Worm (Caenorhabditis elegans): Measurements from ENCODE around the gene F17C8.7.

Gene F17C8.7

DNA sequence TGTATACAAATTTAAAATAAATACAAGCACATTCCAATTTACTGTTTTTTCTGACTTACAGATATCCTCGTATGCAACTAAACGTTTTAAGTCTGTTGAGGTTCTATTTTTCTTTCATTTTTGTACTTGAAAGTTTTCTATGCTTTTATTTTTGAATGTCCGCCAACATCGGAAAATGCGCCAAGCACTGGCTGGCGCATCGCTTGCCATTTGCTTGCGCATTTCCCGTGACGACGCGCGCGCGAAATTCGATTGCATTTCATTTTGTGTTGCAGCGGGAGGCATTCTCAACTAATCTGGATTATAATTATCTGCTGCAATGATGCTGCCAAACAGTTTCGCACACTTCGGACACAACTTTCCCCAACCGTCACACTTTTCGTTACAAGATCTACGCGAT is 21.4 kb downstream of the F17C8.7 start, which contains the start of gene fbxl-2 (continued):
- no peak for TF ChIP-seq sdz-12 (GFP tag; optimal IDR thresholded peaks at IDR 0.05)
- no peak for TF ChIP-seq ceh-62 (tag; optimal IDR thresholded peaks at IDR 0.05)
- no peak for TF ChIP-seq egl-27 (tag; optimal IDR thresholded peaks at IDR 0.05)
- TF ChIP-seq F49E8.2 (tag; optimal IDR thresholded peaks at IDR 0.05; ENCODE audit: borderline replicate concordance): peak; percentile 28
- no peak for TF ChIP-seq daf-19 (GFP tag; conservative IDR thresholded peaks at IDR 0.05)
- TF ChIP-seq tra-1 (GFP tag; IDR thresholded peaks at IDR 0.05): peak; percentile 84
- peak; percentile 84 for TF ChIP-seq saeg-2 (GFP tag; IDR thresholded peaks at IDR 0.05)
- peak; percentile 6 for TF ChIP-seq ceh-28 (tag; optimal IDR thresholded peaks at IDR 0.05)
- peak; percentile 87 for TF ChIP-seq dmd-9 (GFP tag; IDR thresholded peaks at IDR 0.05)
- TF ChIP-seq ceh-44 (GFP tag; IDR thresholded peaks at IDR 0.05): 0 out of 2 replicates have a peak, but pooled peaks have one; percentile 6
- TF ChIP-seq zip-2 (tag; optimal IDR thresholded peaks at IDR 0.05): peak; percentile 28
- no peak for TF ChIP-seq ztf-11 (tag; optimal IDR thresholded peaks at IDR 0.05)
- TF ChIP-seq fos-1 (tag; optimal IDR thresholded peaks at IDR 0.05): peak; percentile 3
- TF ChIP-seq pqm-1 (tag; optimal IDR thresholded peaks at IDR 0.05): peak; percentile 51
- peak; percentile 94 for TF ChIP-seq rbr-2 (tag; optimal IDR thresholded peaks at IDR 0.05)
- no peak for TF ChIP-seq T20F7.1 (GFP tag; optimal IDR thresholded peaks at IDR 0.05)
- TF ChIP-seq F26F4.8 (GFP tag; conservative IDR thresholded peaks at IDR 0.05): no peak
- TF ChIP-seq nhr-11 (tag; optimal IDR thresholded peaks at IDR 0.05): peak; percentile 90
- no peak for TF ChIP-seq daf-12 (tag; optimal IDR thresholded peaks at IDR 0.05)
- TF ChIP-seq daf-16 (GFP tag; optimal IDR thresholded peaks at IDR 0.05): peak; percentile 55 to 84
- peak; percentile 55 for TF ChIP-seq daf-16 (tag; optimal IDR thresholded peaks at IDR 0.05)
- TF ChIP-seq gei-8 (GFP tag; optimal IDR thresholded peaks at IDR 0.05): peak; percentile 41
- peak; percentile 82 for TF ChIP-seq egl-43 (GFP tag; IDR thresholded peaks at IDR 0.05)
- TF ChIP-seq dmd-6 (GFP tag; IDR thresholded peaks at IDR 0.05): peak; percentile 91
- peak; percentile 93 for TF ChIP-seq nhr-42 (GFP tag; IDR thresholded peaks at IDR 0.05)
- TF ChIP-seq spr-3 (GFP tag; optimal IDR thresholded peaks at IDR 0.05): peak; percentile 75
- peak; percentile 68 for TF ChIP-seq nhr-25 (tag; optimal IDR thresholded peaks at IDR 0.05; ENCODE audit: borderline replicate concordance, insufficient read depth)
- peak; percentile 75; the same call in 1 of the 2 replicates for TF ChIP-seq Y105C5A.15 (GFP tag; IDR thresholded peaks at IDR 0.05)

DNA sequence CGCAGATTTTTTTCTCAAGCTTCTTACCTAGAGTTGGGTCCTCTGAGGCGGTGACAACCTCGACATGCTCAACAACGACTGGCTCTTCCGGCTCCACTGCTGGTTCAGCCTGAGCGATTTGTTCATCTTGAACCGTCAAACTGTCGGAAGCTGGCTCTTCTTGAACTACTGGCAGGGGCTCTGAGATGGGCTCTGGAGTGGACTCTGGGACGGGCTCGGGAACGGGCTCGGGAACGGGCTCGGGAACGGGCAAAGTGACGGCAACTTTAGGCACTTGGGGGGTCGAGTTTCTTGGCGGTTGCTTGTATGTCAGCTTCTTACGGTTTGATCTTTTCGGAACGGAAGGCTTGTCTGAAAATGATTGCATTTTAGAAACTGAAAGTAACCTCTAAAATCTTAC is 27.3 kb downstream of the F17C8.7 start:
- peak; percentile 78 for TF ChIP-seq set-16 (GFP tag; IDR thresholded peaks at IDR 0.05)
- TF ChIP-seq lim-7 (GFP tag; IDR thresholded peaks at IDR 0.05): no peak

DNA sequence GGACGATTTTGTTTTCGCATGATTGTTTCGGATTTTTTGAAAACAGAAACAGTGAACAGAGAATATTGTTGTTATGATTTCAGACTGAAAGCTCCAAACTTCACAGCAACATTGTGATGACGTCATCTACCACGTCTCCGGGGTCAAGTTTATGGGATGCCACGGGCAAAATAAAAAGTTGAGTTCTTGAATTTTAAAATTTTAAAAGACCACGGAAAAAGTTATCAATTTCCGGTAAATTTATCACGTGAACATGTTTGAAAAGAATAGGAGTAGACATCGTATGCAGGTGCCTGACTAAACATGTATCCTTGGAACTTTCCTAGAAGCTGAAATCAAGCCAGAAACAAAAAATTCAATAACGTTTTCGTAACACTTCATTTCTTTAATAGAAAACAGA is 28.0 kb downstream of the F17C8.7 start, which contains the start of gene B0393.4:
TSS of gene B0393.4 (minus strand) at position 101 of the 400 bp plus-strand sequence.
- TF ChIP-seq snpc-1.2 (GFP tag; IDR thresholded peaks at IDR 0.05) (no peak), nhr-6 (tag; optimal IDR thresholded peaks at IDR 0.05) (no peak), D1046.2 (GFP tag; IDR thresholded peaks at IDR 0.05) (no peak), lin-29 (GFP tag; IDR thresholded peaks at IDR 0.05) (no peak), nhr-28 (tag; optimal IDR thresholded peaks at IDR 0.05) (no peak), dve-1 (tag; optimal IDR thresholded peaks at IDR 0.05; ENCODE audit: insufficient read depth) (no peak), F44E2.7 (GFP tag; IDR thresholded peaks at IDR 0.05) (no peak), zip-11 (GFP tag; IDR thresholded peaks at IDR 0.05) (no peak), zip-2 (tag; optimal IDR thresholded peaks at IDR 0.05) (no peak), mep-1 (tag; optimal IDR thresholded peaks at IDR 0.05) (no peak), zfp-3 (GFP tag; conservative IDR thresholded peaks at IDR 0.05) (no peak), zfp-2 (tag; optimal IDR thresholded peaks at IDR 0.05) (no peak), Y75B8A.6 (GFP tag; IDR thresholded peaks at IDR 0.05) (no peak), nhr-77 (tag; optimal IDR thresholded peaks at IDR 0.05) (no peak)
